Fruit fly (Drosophila melanogaster): ENCODE data around the gene Pfdn1.
A peak's percentile ranks its signal among the peaks of the same experiment; 100 is the strongest.

Gene Pfdn1

dm6 chr2L:6051212-6051621, 17.7 kb upstream of the Pfdn1 start (continued):
- TF ChIP-seq Stat92E (GFP tag; optimal IDR thresholded peaks at IDR 0.05) (peak in 1 of 3 experiments; percentile 79), CG4424 (GFP tag; optimal IDR thresholded peaks at IDR 0.05) (peak; percentile 95), usp (GFP tag; optimal IDR thresholded peaks at IDR 0.05) (no peak), CG15696 (tag; optimal IDR thresholded peaks at IDR 0.05) (peak; percentile 89), CG4404 (GFP tag; IDR thresholded peaks at IDR 0.05) (peak; percentile 41; the same call in 1 of the 2 replicates), ash1 (GFP tag; optimal IDR thresholded peaks at IDR 0.05) (peak; percentile 76), lbe (GFP tag; optimal IDR thresholded peaks at IDR 0.05) (peak; percentile 93), CG30020 (tag; optimal IDR thresholded peaks at IDR 0.05) (peak; percentile 70), Jarid2 (GFP tag; optimal IDR thresholded peaks at IDR 0.05) (peak; percentile 79), CG14050 (GFP tag; IDR thresholded peaks at IDR 0.05) (peak; percentile 96), pfk (GFP tag; optimal IDR thresholded peaks at IDR 0.05) (peak; percentile 57), Lim3 (GFP tag; IDR thresholded peaks at IDR 0.05) (0 out of 2 replicates have a peak, but pooled peaks have one; percentile 60), Hand (GFP tag; optimal IDR thresholded peaks at IDR 0.05) (peak; percentile 98), CG8944 (GFP tag; optimal IDR thresholded peaks at IDR 0.05) (peak; percentile 77), Dad (GFP tag; optimal IDR thresholded peaks at IDR 0.05) (peak; percentile 97), row (GFP tag; IDR thresholded peaks at IDR 0.05) (peak; percentile 97), dpn (GFP tag; optimal IDR thresholded peaks at IDR 0.05) (peak; percentile 94), Antp (GFP tag; optimal IDR thresholded peaks at IDR 0.05) (peak; percentile 89), prd (optimal IDR thresholded peaks at IDR 0.05) (no peak), prd (GFP tag; IDR thresholded peaks at IDR 0.05) (peak; percentile 84), amos (GFP tag; IDR thresholded peaks at IDR 0.05; ENCODE audit: partially characterized antibody) (no peak), D19B (GFP tag; optimal IDR thresholded peaks at IDR 0.05) (peak; percentile 84), GATAe (GFP tag; conservative IDR thresholded peaks at IDR 0.05) (peak; percentile 33; the same call in 1 of the 2 replicates), NfI (GFP tag; optimal IDR thresholded peaks at IDR 0.05) (peak; percentile 95), CG11398 (GFP tag; optimal IDR thresholded peaks at IDR 0.05) (peak; percentile 95), chn (GFP tag; optimal IDR thresholded peaks at IDR 0.05) (peak; percentile 92), pan (optimal IDR thresholded peaks at IDR 0.05) (no peak), pan (GFP tag; optimal IDR thresholded peaks at IDR 0.05 in 1 of 2, IDR thresholded peaks at IDR 0.05 in 1 of 2) (peak in 1 of 2 experiments; percentile 94), CG12236 (GFP tag; optimal IDR thresholded peaks at IDR 0.05) (peak; percentile 92), Fer2 (tag; optimal IDR thresholded peaks at IDR 0.05) (peak; percentile 91), psq (GFP tag; optimal IDR thresholded peaks at IDR 0.05) (peak; percentile 72), kay (GFP tag; optimal IDR thresholded peaks at IDR 0.05) (peak; percentile 87), ap (GFP tag; IDR thresholded peaks at IDR 0.05) (peak; percentile 89), Atf3 (GFP tag; optimal IDR thresholded peaks at IDR 0.05) (peak; percentile 80), CG3838 (GFP tag; optimal IDR thresholded peaks at IDR 0.05) (peak; percentile 82), gem (tag; optimal IDR thresholded peaks at IDR 0.05) (peak; percentile 98), CG11560 (tag; IDR thresholded peaks at IDR 0.05) (peak; percentile 56; the same call in 2 of the 3 replicates), CG10543 (GFP tag; optimal IDR thresholded peaks at IDR 0.05) (peak; percentile 96), tll (GFP tag; optimal IDR thresholded peaks at IDR 0.05) (peak in 1 of 2 experiments; percentile 27), Hr3 (GFP tag; optimal IDR thresholded peaks at IDR 0.05) (peak; percentile 80), CG8281 (tag; optimal IDR thresholded peaks at IDR 0.05) (peak; percentile 83), CG7786 (GFP tag; optimal IDR thresholded peaks at IDR 0.05) (peak; percentile 86), CHES-1-like (GFP tag; optimal IDR thresholded peaks at IDR 0.05) (peak; percentile 89), cad (GFP tag; optimal IDR thresholded peaks at IDR 0.05) (no peak), TFAM (GFP tag; optimal IDR thresholded peaks at IDR 0.05) (peak; percentile 79), Eip74EF (GFP tag; optimal IDR thresholded peaks at IDR 0.05) (peak in 1 of 2 experiments; percentile 97), CG31388 (GFP tag; optimal IDR thresholded peaks at IDR 0.05) (peak; percentile 71), CG33213 (GFP tag; optimal IDR thresholded peaks at IDR 0.05) (peak; percentile 96), CG13123 (GFP tag; optimal IDR thresholded peaks at IDR 0.05) (peak; percentile 77), Dll (GFP tag; IDR thresholded peaks at IDR 0.05; ENCODE audit: partially characterized antibody) (no peak)

Measured in whole organism, embryonic.